Fruit fly (Drosophila melanogaster) whole organism, embryonic: ENCODE results near the gene CG10638.
A peak's percentile ranks its signal among the peaks of the same experiment; 100 is the strongest.

Experiments used
- Atf6 ChIP-seq: fragments of 200-800 bp; sonication (Bioruptor generic); IDR thresholded peaks from 2 replicates; pipeline ENCODE4 v1.3.6; 2022; ENCODE audit warnings: missing biosample characterization, missing genetic modification characterization
- CG10462 ChIP-seq: fragments of 200-800 bp; sonication (Bioruptor generic); optimal IDR thresholded peaks from 2 replicates; lab custom pipeline; 2016; ENCODE audit warnings: missing biosample characterization, missing genetic modification characterization
- CG11247 ChIP-seq: fragments of 200-800 bp; sonication (Bioruptor generic); IDR thresholded peaks from 2 replicates; pipeline ENCODE4 v1.3.6; 2022; ENCODE audit warnings: missing biosample characterization, missing genetic modification characterization
- CG11398 ChIP-seq: fragments of 200-800 bp; sonication (Bioruptor generic); optimal IDR thresholded peaks from 2 replicates; lab custom pipeline; 2016; ENCODE audit warnings: missing biosample characterization, missing genetic modification characterization
- CG11696 ChIP-seq: fragments of 200-800 bp; sonication (Bioruptor generic); IDR thresholded peaks from 2 replicates; pipeline ENCODE4 v1.3.6; 2022; ENCODE audit warnings: missing biosample characterization, missing genetic modification characterization
- CG1233 ChIP-seq: fragments of 200-800 bp; sonication (Bioruptor generic); optimal IDR thresholded peaks from 4 replicates; lab custom pipeline; 2018; ENCODE audit warnings: missing biosample characterization, mild to moderate bottlenecking, missing genetic modification characterization
- CG15514 ChIP-seq: fragments of 200-800 bp; sonication (Bioruptor generic); optimal IDR thresholded peaks from 3 replicates; lab custom pipeline; 2017; ENCODE audit warnings: missing biosample characterization, missing genetic modification characterization, mild to moderate bottlenecking, moderate library complexity, missing genetic modification reagents
- CG1603 ChIP-seq: fragments of 200-800 bp; sonication (Bioruptor generic); optimal IDR thresholded peaks from 2 replicates; lab custom pipeline; 2019; ENCODE audit warnings: missing biosample characterization, mild to moderate bottlenecking, missing genetic modification characterization, moderate library complexity
- CG17568 ChIP-seq: fragments of 200-800 bp; sonication (Bioruptor generic); optimal IDR thresholded peaks from 2 replicates; lab custom pipeline; 2018; ENCODE audit warnings: missing biosample characterization, mild to moderate bottlenecking, missing genetic modification characterization, moderate library complexity
- CG17912 ChIP-seq: fragments of 200-800 bp; sonication (Bioruptor generic); optimal IDR thresholded peaks from 2 replicates; lab custom pipeline; 2018; ENCODE audit warnings: missing biosample characterization, mild to moderate bottlenecking, missing genetic modification characterization
- CG18599 ChIP-seq: fragments of 200-800 bp; sonication (Bioruptor generic); optimal IDR thresholded peaks from 3 replicates; lab custom pipeline; 2017; ENCODE audit warnings: missing biosample characterization, missing genetic modification characterization, mild to moderate bottlenecking, moderate library complexity, missing genetic modification reagents
- CG18764 ChIP-seq: fragments of 200-800 bp; sonication (Bioruptor generic); optimal IDR thresholded peaks from 3 replicates; lab custom pipeline; 2016; ENCODE audit warnings: missing biosample characterization, missing genetic modification characterization
- CG2678 ChIP-seq: fragments of 200-800 bp; sonication (Bioruptor generic); optimal IDR thresholded peaks from 3 replicates; lab custom pipeline; 2019; ENCODE audit warnings: missing biosample characterization, mild to moderate bottlenecking, missing genetic modification characterization, moderate library complexity
- CG3065 ChIP-seq: fragments of 200-800 bp; sonication (Bioruptor generic); optimal IDR thresholded peaks from 2 replicates; lab custom pipeline; 2016; ENCODE audit warnings: missing biosample characterization, missing genetic modification characterization
- CG42726 ChIP-seq: fragments of 200-800 bp; sonication (Bioruptor generic); IDR thresholded peaks from 2 replicates; pipeline ENCODE4 v1.3.6; 2022; ENCODE audit warnings: missing biosample characterization, missing genetic modification characterization; ENCODE audit not compliant: partially characterized antibody
- CG4282 ChIP-seq: fragments of 200-800 bp; sonication (Bioruptor generic); optimal IDR thresholded peaks from 2 replicates; lab custom pipeline; 2016; ENCODE audit warnings: missing biosample characterization, missing genetic modification characterization
- CG6683 ChIP-seq: fragments of 200-800 bp; sonication (Bioruptor generic); optimal IDR thresholded peaks from 2 replicates; lab custom pipeline; 2017; ENCODE audit warnings: missing biosample characterization, mild to moderate bottlenecking, missing genetic modification characterization, missing genetic modification reagents
- CG7928 ChIP-seq: fragments of 200-800 bp; sonication (Bioruptor generic); optimal IDR thresholded peaks from 2 replicates; lab custom pipeline; 2017; ENCODE audit warnings: missing biosample characterization, mild to moderate bottlenecking, missing genetic modification characterization
- CG8924 ChIP-seq: fragments of 200-800 bp; optimal IDR thresholded peaks from 3 replicates; lab custom pipeline; 2019; ENCODE audit warnings: missing biosample characterization, mild to moderate bottlenecking, missing genetic modification characterization, moderate library complexity
- Hr39 ChIP-seq: fragments of >200 bp; optimal IDR thresholded peaks from 2 replicates; lab custom pipeline; 2017
- Jarid2 ChIP-seq: fragments of 200-800 bp; sonication (Bioruptor generic); optimal IDR thresholded peaks from 3 replicates; lab custom pipeline; 2017; ENCODE audit warnings: mild to moderate bottlenecking, missing biosample characterization, missing genetic modification reagents, missing genetic modification characterization
- Kr ChIP-seq: fragments of 200-800 bp; sonication (Bioruptor generic); optimal IDR thresholded peaks from 2 replicates; lab custom pipeline; 2017; ENCODE audit warnings: missing biosample characterization, mild to moderate bottlenecking, missing genetic modification characterization
- Mrtf ChIP-seq: fragments of 200-800 bp; sonication (Bioruptor generic); IDR thresholded peaks from 3 replicates; pipeline ENCODE4 v1.3.6; 2022; ENCODE audit warnings: missing biosample characterization, missing genetic modification characterization
- Oaz ChIP-seq: fragments of 200-800 bp; sonication (Bioruptor generic); IDR thresholded peaks from 2 replicates; pipeline ENCODE4 v1.3.6; 2022; ENCODE audit warnings: missing biosample characterization, missing genetic modification characterization
- Poxn ChIP-seq: fragments of 200-800 bp; sonication (Bioruptor generic); IDR thresholded peaks from 2 replicates; pipeline ENCODE4 v1.3.6; 2022; ENCODE audit warnings: missing biosample characterization, missing genetic modification characterization
- Ravus ChIP-seq: fragments of 200-800 bp; sonication (Bioruptor generic); IDR thresholded peaks from 2 replicates; pipeline ENCODE4 v1.3.6; 2022; ENCODE audit warnings: missing biosample characterization, missing genetic modification characterization
- Rfx ChIP-seq: fragments of 200-800 bp; sonication (Bioruptor generic); IDR thresholded peaks from 2 replicates; pipeline ENCODE4 v1.3.6; 2022; ENCODE audit warnings: missing biosample characterization, missing genetic modification characterization
- Stat92E ChIP-seq, 3 experiments: fragments of >200 bp in 2 of 3; fragments of 200-800 bp in 1 of 3; sonication (Bioruptor generic) in 1 of 3; optimal IDR thresholded peaks; 2 replicates each; lab custom pipeline; 2017 to 2019; ENCODE audit warnings: missing biosample characterization in 3 of 3, missing genetic modification characterization in 3 of 3, mild to moderate bottlenecking in 1 of 3, moderate library complexity in 1 of 3
- amos ChIP-seq: fragments of 200-800 bp; sonication (Bioruptor generic); IDR thresholded peaks from 2 replicates; pipeline ENCODE4 v1.3.6; 2022; ENCODE audit warnings: missing biosample characterization, missing genetic modification characterization; ENCODE audit not compliant: partially characterized antibody
- ash1 ChIP-seq: fragments of 200-800 bp; sonication (Bioruptor generic); optimal IDR thresholded peaks from 2 replicates; lab custom pipeline; 2018; ENCODE audit warnings: missing biosample characterization, mild to moderate bottlenecking, missing genetic modification characterization
- bsh ChIP-seq, 2 experiments: fragments of 200-800 bp; sonication (Bioruptor generic); optimal IDR thresholded peaks; 2 replicates each; lab custom pipeline; 2017 to 2018; ENCODE audit warnings: mild to moderate bottlenecking in 2 of 2, missing biosample characterization in 2 of 2, missing genetic modification characterization in 2 of 2, moderate library complexity in 1 of 2
- croc ChIP-seq: fragments of 200-800 bp; sonication (Bioruptor generic); conservative IDR thresholded peaks from 3 replicates; pipeline ENCODE4 v1.3.6; 2022; ENCODE audit warnings: missing biosample characterization, missing genetic modification characterization
- cwo ChIP-seq: fragments of 200-800 bp; sonication (Bioruptor generic); optimal IDR thresholded peaks from 3 replicates; lab custom pipeline; 2017; ENCODE audit warnings: missing biosample characterization, missing genetic modification characterization, mild to moderate bottlenecking, moderate library complexity, missing genetic modification reagents
- da ChIP-seq: fragments of 200-800 bp; sonication (Bioruptor generic); optimal IDR thresholded peaks from 2 replicates; lab custom pipeline; 2016; ENCODE audit warnings: missing biosample characterization, missing genetic modification characterization
- disco-r ChIP-seq: fragments of 200-800 bp; sonication (Bioruptor generic); optimal IDR thresholded peaks from 2 replicates; lab custom pipeline; 2016; ENCODE audit warnings: missing biosample characterization, missing genetic modification characterization
- eve ChIP-seq, 2 experiments: fragments of >200 bp; optimal IDR thresholded peaks; 2 replicates each; lab custom pipeline; 2017; ENCODE audit warnings: missing biosample characterization in 2 of 2, missing genetic modification characterization in 2 of 2
- eyg ChIP-seq: fragments of 200-800 bp; sonication (Bioruptor generic); optimal IDR thresholded peaks from 3 replicates; lab custom pipeline; 2016; ENCODE audit warnings: missing biosample characterization, missing genetic modification characterization
- fd96Cb ChIP-seq: fragments of 200-800 bp; sonication (Bioruptor generic); optimal IDR thresholded peaks from 2 replicates; lab custom pipeline; 2018; ENCODE audit warnings: missing biosample characterization, mild to moderate bottlenecking, missing genetic modification characterization, moderate library complexity
- jing ChIP-seq: fragments of 200-800 bp; sonication (Bioruptor generic); optimal IDR thresholded peaks from 2 replicates; lab custom pipeline; 2018; ENCODE audit warnings: missing biosample characterization, mild to moderate bottlenecking, missing genetic modification characterization
- luna ChIP-seq: fragments of 200-800 bp; sonication (Bioruptor generic); optimal IDR thresholded peaks from 2 replicates; lab custom pipeline; 2016; ENCODE audit warnings: missing biosample characterization, missing genetic modification characterization
- maf-S ChIP-seq: fragments of 200-800 bp; sonication (Bioruptor generic); optimal IDR thresholded peaks from 2 replicates; lab custom pipeline; 2016; ENCODE audit warnings: missing biosample characterization, missing genetic modification characterization
- onecut ChIP-seq: fragments of 200-800 bp; sonication (Bioruptor generic); IDR thresholded peaks from 2 replicates; pipeline ENCODE4 v1.3.6; 2022; ENCODE audit warnings: missing biosample characterization, missing genetic modification characterization
- pros ChIP-seq: fragments of 200-800 bp; sonication (Bioruptor generic); optimal IDR thresholded peaks from 3 replicates; lab custom pipeline; 2019; ENCODE audit warnings: missing biosample characterization, mild to moderate bottlenecking, missing genetic modification characterization, moderate library complexity
- ro ChIP-seq: fragments of 200-800 bp; sonication (Bioruptor generic); IDR thresholded peaks from 2 replicates; pipeline ENCODE4 v1.3.6; 2022; ENCODE audit warnings: missing biosample characterization, missing genetic modification characterization
- salm ChIP-seq: fragments of 200-800 bp; sonication (Bioruptor generic); optimal IDR thresholded peaks from 2 replicates; lab custom pipeline; 2018; ENCODE audit warnings: missing biosample characterization, mild to moderate bottlenecking, missing genetic modification characterization
- sens ChIP-seq: fragments of 200-800 bp; sonication (Bioruptor generic); peaks from one replicate; lab custom pipeline; 2016; ENCODE audit warnings: missing biosample characterization, missing genetic modification characterization
- slou ChIP-seq: fragments of 200-800 bp; sonication (Bioruptor generic); optimal IDR thresholded peaks from 3 replicates; lab custom pipeline; 2016; ENCODE audit warnings: missing biosample characterization, missing genetic modification characterization
- sqz ChIP-seq: fragments of 200-800 bp; sonication (Bioruptor generic); optimal IDR thresholded peaks from 3 replicates; lab custom pipeline; 2018; ENCODE audit warnings: missing biosample characterization, mild to moderate bottlenecking, missing genetic modification characterization
- stc ChIP-seq: fragments of 200-800 bp; sonication (Bioruptor generic); IDR thresholded peaks from 2 replicates; pipeline ENCODE4 v1.3.6; 2022; ENCODE audit warnings: missing biosample characterization, missing genetic modification characterization
- tna ChIP-seq: fragments of 200-800 bp; sonication (Bioruptor generic); IDR thresholded peaks from 2 replicates; pipeline ENCODE4 v1.3.6; 2022; ENCODE audit warnings: missing biosample characterization, missing genetic modification characterization; ENCODE audit not compliant: partially characterized antibody

The CG10638 gene

DNA sequence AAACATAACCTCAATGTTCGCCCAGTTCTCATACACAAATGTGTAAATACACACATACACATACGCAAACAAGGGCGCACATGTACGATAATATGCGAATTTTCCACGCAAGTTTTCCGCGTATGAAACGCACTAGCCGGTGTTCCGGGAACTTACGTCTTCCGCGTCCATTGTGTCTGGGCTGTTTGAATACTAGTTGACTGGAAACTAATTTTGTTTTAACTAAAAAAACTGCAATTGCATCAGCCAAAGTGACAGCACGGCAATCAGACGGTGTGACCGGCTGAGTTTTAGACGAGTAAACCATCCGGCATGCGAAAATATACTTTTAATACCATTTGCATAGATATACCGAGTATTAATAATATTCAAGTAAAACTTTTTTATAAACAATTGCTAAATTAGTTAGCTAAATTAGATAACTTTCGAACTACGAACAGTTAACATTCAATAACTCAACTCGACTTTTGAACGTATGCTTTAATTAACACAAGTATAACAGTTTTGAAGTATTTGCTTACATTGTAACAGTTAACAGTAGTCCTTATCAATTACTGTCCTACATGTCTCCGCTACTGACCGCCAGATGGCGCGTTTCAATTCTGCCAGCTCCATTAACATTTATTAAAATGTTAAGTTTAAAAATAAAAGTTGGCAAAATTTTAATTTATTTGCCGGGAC is 25.5 kb upstream of the CG10638 start, which contains the start of gene eIF2beta (continued):
- TF ChIP-seq Ravus (GFP tag; lab: Robert Waterston, UW) (no peak), Kr (GFP tag; lab: Kevin White, UChicago) (no peak), stc (GFP tag; lab: Robert Waterston, UW) (peak; percentile 20; the same call in 1 of the 2 replicates), Poxn (no peak), CG6683 (GFP tag; lab: Kevin White, UChicago) (no peak), CG8924 (tag; lab: Kevin White, UChicago) (peak; percentile 57), luna (GFP tag; lab: Kevin White, UChicago) (no peak), eve (GFP tag; optimal IDR thresholded peaks at IDR 0.05; lab: Kevin White, UChicago) (no peak), ro (GFP tag; lab: Robert Waterston, UW) (no peak), Atf6 (GFP tag; lab: Robert Waterston, UW) (no peak), CG18599 (GFP tag; lab: Kevin White, UChicago) (no peak), onecut (GFP tag; lab: Robert Waterston, UW) (peak; percentile 53), CG18764 (peak; percentile 15), disco-r (GFP tag; lab: Kevin White, UChicago) (no peak), eyg (no peak), Rfx (GFP tag; lab: Robert Waterston, UW) (peak; percentile 25; the same call in 1 of the 2 replicates), bsh (GFP tag; optimal IDR thresholded peaks at IDR 0.05; lab: Kevin White, UChicago) (peak in 1 of 2 experiments; percentile 20), sqz (peak; percentile 51), cwo (GFP tag; lab: Kevin White, UChicago) (no peak), CG11696 (no peak), CG7928 (GFP tag; lab: Kevin White, UChicago) (no peak), CG11247 (GFP tag; lab: Robert Waterston, UW) (no peak), ash1 (GFP tag; lab: Kevin White, UChicago) (no peak), CG42726 (GFP tag; lab: Robert Waterston, UW) (no peak), pros (no peak), CG17568 (GFP tag; lab: Kevin White, UChicago) (no peak), Stat92E (GFP tag; optimal IDR thresholded peaks at IDR 0.05; lab: Kevin White, UChicago) (peak in 1 of 3 experiments; percentile 12), CG2678 (peak; percentile 27), da (GFP tag; lab: Kevin White, UChicago) (no peak), croc (GFP tag; lab: Robert Waterston, UW) (no peak), CG10462 (GFP tag; lab: Kevin White, UChicago) (no peak), CG3065 (GFP tag; lab: Kevin White, UChicago) (no peak), tna (GFP tag; lab: Robert Waterston, UW) (no peak), Oaz (GFP tag; lab: Robert Waterston, UW) (no peak), Mrtf (GFP tag; lab: Robert Waterston, UW) (no peak), maf-S (no peak), CG17912 (GFP tag; lab: Kevin White, UChicago) (peak; percentile 49), Hr39 (lab: Kevin White, UChicago) (no peak), CG4282 (GFP tag; lab: Kevin White, UChicago) (no peak), fd96Cb (tag; lab: Kevin White, UChicago) (no peak), CG1233 (GFP tag; lab: Kevin White, UChicago) (peak; percentile 48), salm (tag; lab: Kevin White, UChicago) (no peak), Jarid2 (GFP tag; lab: Kevin White, UChicago) (peak; percentile 8), amos (no peak), CG11398 (GFP tag; lab: Kevin White, UChicago) (no peak), jing (GFP tag; lab: Kevin White, UChicago) (no peak), CG1603 (tag; lab: Kevin White, UChicago) (peak; percentile 37), slou (no peak), CG15514 (peak; percentile 55), sens (GFP tag; lab: Kevin White, UChicago) (peak; percentile 92)
